Worm (Caenorhabditis elegans) whole organism, L1 larva: ENCODE measurements around the gene R02D5.7.
A peak's percentile ranks its signal among the peaks of the same experiment; 100 is the strongest.

ENCODE experiments used
- C04F5.9 ChIP-seq: sonication (generic microtip); optimal IDR thresholded peaks from 2 replicates; lab custom pipeline; 2016; ENCODE audit warnings: missing genetic modification characterization, missing compliant biosample characterization
- C34B4.2 ChIP-seq: sonication (generic microtip); optimal IDR thresholded peaks from 2 replicates; lab custom pipeline; 2017; ENCODE audit warnings: mild to moderate bottlenecking, missing genetic modification characterization, missing compliant biosample characterization
- F16B12.6 ChIP-seq: fragments of 150-350 bp; optimal IDR thresholded peaks from 2 replicates; lab custom pipeline; 2014; ENCODE audit warnings: missing biosample characterization, missing genetic modification characterization
- Y116A8C.19 ChIP-seq: sonication (generic microtip); optimal IDR thresholded peaks from 2 replicates; lab custom pipeline; 2016; ENCODE audit warnings: missing compliant biosample characterization, missing genetic modification characterization, borderline replicate concordance
- alr-1 ChIP-seq: fragments of 200-800 bp; sonication (Bioruptor generic); optimal IDR thresholded peaks from 2 replicates; lab custom pipeline; 2018; ENCODE audit warnings: borderline replicate concordance, mild to moderate bottlenecking, missing genetic modification characterization, missing compliant biosample characterization
- ama-1 ChIP-seq: fragments of 150-350 bp; optimal IDR thresholded peaks from 2 replicates; lab custom pipeline; 2014
- blmp-1 ChIP-seq: fragments of 150-350 bp; optimal IDR thresholded peaks from 2 replicates; lab custom pipeline; 2014; ENCODE audit warnings: missing biosample characterization, missing genetic modification characterization
- ceh-63 ChIP-seq: fragments of 200-800 bp; sonication (Bioruptor generic); optimal IDR thresholded peaks from 2 replicates; lab custom pipeline; 2018; ENCODE audit warnings: mild to moderate bottlenecking, missing genetic modification characterization, missing compliant biosample characterization
- ceh-82 ChIP-seq, 3 experiments: fragments of 150-350 bp in 1 of 3; sonication (generic microtip) in 2 of 3; optimal IDR thresholded peaks; 2 replicates each; lab custom pipeline; 2014 to 2017; ENCODE audit warnings: missing biosample characterization in 3 of 3, missing genetic modification characterization in 3 of 3
- ceh-88 ChIP-seq: fragments of 200-800 bp; sonication (Bioruptor generic); IDR thresholded peaks from 2 replicates; pipeline ENCODE4 v1.3.6; 2022; ENCODE audit warnings: missing genetic modification characterization, missing compliant biosample characterization
- ceh-90 ChIP-seq: sonication (generic microtip); optimal IDR thresholded peaks from 2 replicates; lab custom pipeline; 2016; ENCODE audit warnings: missing genetic modification characterization, missing compliant biosample characterization
- dpl-1 ChIP-seq, 3 experiments: fragments of 150-350 bp in 2 of 3; sonication (generic microtip) in 1 of 3; optimal IDR thresholded peaks; 2 replicates each; lab custom pipeline; 2014 to 2017; ENCODE audit warnings: missing biosample characterization in 3 of 3, missing genetic modification characterization in 3 of 3, missing genetic modification reagents in 3 of 3
- dsc-1 ChIP-seq: sonication (generic microtip); optimal IDR thresholded peaks from 2 replicates; lab custom pipeline; 2016; ENCODE audit warnings: mild to moderate bottlenecking, missing genetic modification characterization, missing compliant biosample characterization
- efl-1 ChIP-seq, 4 experiments: fragments of 150-350 bp; optimal IDR thresholded peaks in 3 of 4; peaks in 1 of 4; 1 replicate in 1 of 4; 2 replicates in 3 of 4; lab custom pipeline; 2014; ENCODE audit warnings: missing biosample characterization in 2 of 4, missing genetic modification characterization in 2 of 4, missing genetic modification reagents in 2 of 4
- elt-3 ChIP-seq, 6 experiments: fragments of 150-350 bp in 1 of 6; sonication (generic microtip); optimal IDR thresholded peaks; 2 replicates each; lab custom pipeline; 2017 to 2018; ENCODE audit warnings: missing biosample characterization in 6 of 6, missing genetic modification characterization in 6 of 6, inconsistent platforms in 1 of 6
- ets-5 ChIP-seq: fragments of 200-800 bp; sonication (Bioruptor generic); IDR thresholded peaks from 2 replicates; pipeline ENCODE4 v1.3.6; 2022; ENCODE audit warnings: missing genetic modification characterization, missing compliant biosample characterization
- fkh-8 ChIP-seq: sonication (generic microtip); optimal IDR thresholded peaks from 2 replicates; lab custom pipeline; 2016; ENCODE audit warnings: mild to moderate bottlenecking, missing genetic modification characterization, missing compliant biosample characterization
- hlh-17 ChIP-seq: fragments of 200-800 bp; sonication (Bioruptor generic); optimal IDR thresholded peaks from 2 replicates; lab custom pipeline; 2018; ENCODE audit warnings: missing genetic modification characterization, mild to moderate bottlenecking, missing compliant biosample characterization, moderate library complexity, borderline replicate concordance
- hlh-4 ChIP-seq: sonication (generic microtip); optimal IDR thresholded peaks from 2 replicates; lab custom pipeline; 2016; ENCODE audit warnings: mild to moderate bottlenecking, missing genetic modification characterization, missing compliant biosample characterization
- hpl-2 ChIP-seq: fragments of 150-350 bp; optimal IDR thresholded peaks from 2 replicates; lab custom pipeline; 2014; ENCODE audit warnings: missing biosample characterization, missing genetic modification reagents, missing genetic modification characterization
- isw-1 ChIP-seq: fragments of 200-800 bp; sonication (Bioruptor generic); IDR thresholded peaks from 2 replicates; pipeline ENCODE4 v1.3.6; 2022; ENCODE audit warnings: missing genetic modification characterization, missing compliant biosample characterization
- jun-1 ChIP-seq: fragments of 150-350 bp; optimal IDR thresholded peaks from 2 replicates; lab custom pipeline; 2014; ENCODE audit warnings: missing biosample characterization, missing genetic modification reagents, missing genetic modification characterization
- lin-15B ChIP-seq: fragments of 150-350 bp; sonication (generic microtip); optimal IDR thresholded peaks from 3 replicates; lab custom pipeline; 2014; ENCODE audit warnings: missing biosample characterization, missing genetic modification characterization
- lin-35 ChIP-seq, 2 experiments: fragments of 150-350 bp; optimal IDR thresholded peaks; 2 replicates each; lab custom pipeline; 2014; ENCODE audit warnings: missing biosample characterization in 2 of 2, missing genetic modification characterization in 2 of 2, missing genetic modification reagents in 2 of 2
- lir-3 ChIP-seq: sonication (generic microtip); optimal IDR thresholded peaks from 2 replicates; lab custom pipeline; 2016; ENCODE audit warnings: mild to moderate bottlenecking, missing genetic modification characterization, moderate library complexity, missing compliant biosample characterization; ENCODE audit not compliant: poor library complexity
- mef-2 ChIP-seq: fragments of 150-350 bp; optimal IDR thresholded peaks from 2 replicates; lab custom pipeline; 2014; ENCODE audit warnings: missing biosample characterization, missing genetic modification characterization
- nhr-20 ChIP-seq: sonication (generic microtip); optimal IDR thresholded peaks from 2 replicates; lab custom pipeline; 2016; ENCODE audit warnings: mild to moderate bottlenecking, missing genetic modification characterization, missing compliant biosample characterization
- nhr-71 ChIP-seq: sonication (generic microtip); optimal IDR thresholded peaks from 2 replicates; lab custom pipeline; 2016; ENCODE audit warnings: mild to moderate bottlenecking, missing genetic modification characterization, moderate library complexity, missing compliant biosample characterization
- nhr-77 ChIP-seq: fragments of 150-350 bp; optimal IDR thresholded peaks from 2 replicates; lab custom pipeline; 2014; ENCODE audit warnings: missing biosample characterization, missing genetic modification characterization
- nhr-84 ChIP-seq: sonication (generic microtip); optimal IDR thresholded peaks from 2 replicates; lab custom pipeline; 2017; ENCODE audit warnings: missing biosample characterization, missing genetic modification characterization
- pag-3 ChIP-seq: sonication (generic microtip); optimal IDR thresholded peaks from 2 replicates; lab custom pipeline; 2017; ENCODE audit warnings: missing genetic modification characterization, mild to moderate bottlenecking, missing compliant biosample characterization, antibody characterized with exemption, borderline replicate concordance; ENCODE audit not compliant: insufficient read depth
- rnt-1 ChIP-seq: sonication (generic microtip); optimal IDR thresholded peaks from 2 replicates; lab custom pipeline; 2016; ENCODE audit warnings: mild to moderate bottlenecking, missing genetic modification characterization, moderate library complexity, missing compliant biosample characterization
- skn-1 ChIP-seq: fragments of 150-350 bp; optimal IDR thresholded peaks from 2 replicates; lab custom pipeline; 2014; ENCODE audit warnings: missing biosample characterization, missing genetic modification characterization
- snpc-4 ChIP-seq: fragments of 150-350 bp; optimal IDR thresholded peaks from 2 replicates; lab custom pipeline; 2014; ENCODE audit warnings: missing biosample characterization, missing genetic modification characterization
- sptf-1 ChIP-seq: fragments of 150-350 bp; optimal IDR thresholded peaks from 2 replicates; lab custom pipeline; 2014; ENCODE audit warnings: missing biosample characterization, missing genetic modification characterization
- tbx-2 ChIP-seq: sonication (generic microtip); optimal IDR thresholded peaks from 2 replicates; lab custom pipeline; 2016; ENCODE audit warnings: missing genetic modification characterization, missing compliant biosample characterization
- tlp-1 ChIP-seq: fragments of 150-350 bp; optimal IDR thresholded peaks from 2 replicates; lab custom pipeline; 2014; ENCODE audit warnings: missing biosample characterization, missing genetic modification characterization
- unc-130 ChIP-seq: fragments of 150-350 bp; optimal IDR thresholded peaks from 2 replicates; lab custom pipeline; 2017; ENCODE audit warnings: missing biosample characterization, missing genetic modification characterization, inconsistent platforms
- unc-62 ChIP-seq: fragments of 150-350 bp; optimal IDR thresholded peaks from 2 replicates; lab custom pipeline; 2014; ENCODE audit warnings: missing biosample characterization, missing genetic modification reagents, missing genetic modification characterization
- unc-98 ChIP-seq: fragments of 200-800 bp; sonication (Bioruptor generic); IDR thresholded peaks from 2 replicates; pipeline ENCODE4 v1.3.6; 2022; ENCODE audit warnings: missing genetic modification characterization, missing compliant biosample characterization
- vab-15 ChIP-seq: sonication (generic microtip); optimal IDR thresholded peaks from 2 replicates; lab custom pipeline; 2017; ENCODE audit warnings: missing genotype, mild to moderate bottlenecking, missing genetic modification characterization, missing compliant biosample characterization
- xbp-1 ChIP-seq: sonication (generic microtip); optimal IDR thresholded peaks from 2 replicates; lab custom pipeline; 2016; ENCODE audit warnings: missing genetic modification characterization, missing compliant biosample characterization
- ztf-11 ChIP-seq, 2 experiments: sonication (generic microtip); optimal IDR thresholded peaks; 2 replicates each; lab custom pipeline; 2016 to 2017; ENCODE audit warnings: missing genetic modification characterization in 2 of 2, missing biosample characterization in 1 of 2, missing compliant biosample characterization in 1 of 2

The R02D5.7 gene

DNA sequence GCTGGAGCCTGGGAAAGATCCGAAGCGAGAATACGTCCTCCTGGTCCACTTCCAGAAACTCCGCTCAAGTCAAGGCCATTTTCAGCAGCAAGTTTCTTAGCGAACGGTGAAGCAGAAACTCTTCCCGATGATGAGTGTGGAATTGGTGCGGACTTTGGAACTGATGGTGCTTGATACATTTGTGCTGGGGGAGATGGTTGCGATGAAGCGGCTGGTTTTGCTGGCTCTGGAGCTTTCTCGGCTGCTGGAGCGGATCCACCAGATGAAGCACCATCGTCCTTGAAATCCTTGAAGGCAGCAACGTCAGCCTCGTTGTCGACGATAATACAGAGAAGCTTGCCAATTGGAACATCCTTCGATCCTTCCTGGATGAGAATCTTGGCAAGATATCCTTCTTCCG, 34.8 kb downstream of the R02D5.7 start:
- TF ChIP-seq ceh-88 (GFP tag; lab: Robert Waterston, UW) (no peak), pag-3 (tag; lab: Kevin White, UChicago) (no peak), xbp-1 (tag; lab: Kevin White, UChicago) (no peak), lin-15B (tag; lab: Kevin White, UChicago) (no peak), C04F5.9 (no peak), nhr-71 (tag; lab: Kevin White, UChicago) (no peak), tbx-2 (tag; lab: Kevin White, UChicago) (no peak), unc-98 (GFP tag; lab: Robert Waterston, UW) (no peak), hlh-17 (GFP tag; lab: Kevin White, UChicago) (no peak), alr-1 (tag; lab: Kevin White, UChicago) (no peak), C34B4.2 (tag; lab: Kevin White, UChicago) (no peak), blmp-1 (tag; lab: Kevin White, UChicago) (no peak), unc-130 (no peak), lir-3 (tag; lab: Kevin White, UChicago) (no peak), lin-35 (GFP tag; optimal IDR thresholded peaks at IDR 0.05; lab: Kevin White, UChicago) (no peak), Y116A8C.19 (tag; lab: Kevin White, UChicago) (no peak), jun-1 (tag; lab: Kevin White, UChicago) (no peak), sptf-1 (tag; lab: Kevin White, UChicago) (no peak)

DNA sequence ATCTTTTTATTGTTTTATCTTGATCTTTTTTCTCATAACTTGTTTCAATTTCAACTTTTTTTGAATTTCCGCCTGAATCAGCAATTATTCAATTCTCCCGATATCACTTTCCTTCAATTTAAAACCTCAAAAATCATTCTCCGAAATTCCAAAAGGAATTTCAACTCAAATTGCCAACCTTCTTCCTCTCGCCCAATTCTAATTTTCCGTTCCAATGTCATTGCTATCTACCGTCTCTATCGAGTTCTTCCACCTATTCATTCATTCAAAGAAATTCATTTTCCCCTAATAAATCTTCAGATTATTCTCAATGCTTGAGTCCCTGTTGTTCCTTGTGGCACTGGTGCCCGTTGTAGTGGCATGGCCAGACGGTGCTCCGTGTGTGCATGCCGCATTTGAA, 40.5 kb downstream of the R02D5.7 start, which contains the start of gene F23B12.4:
F23B12.4 (plus strand) TSS at position 301 of the 400 bp plus-strand sequence.
- no peak for TF ChIP-seq lin-15B (tag; lab: Kevin White, UChicago)
- TF ChIP-seq nhr-20 (tag; lab: Kevin White, UChicago): no peak
- TF ChIP-seq efl-1 (optimal IDR thresholded peaks at IDR 0.05; lab: Kevin White, UChicago): no peak
- TF ChIP-seq efl-1 (GFP tag; optimal IDR thresholded peaks at IDR 0.05 in 1 of 2; lab: Kevin White, UChicago): peak in 1 of 2 experiments; percentile 36
- TF ChIP-seq unc-98 (GFP tag; lab: Robert Waterston, UW): no peak
- TF ChIP-seq nhr-71 (tag; lab: Kevin White, UChicago): no peak
- TF ChIP-seq fkh-8 (tag; lab: Kevin White, UChicago): no peak
- no peak for TF ChIP-seq ceh-82 (tag; optimal IDR thresholded peaks at IDR 0.05; lab: Kevin White, UChicago)
- no peak for TF ChIP-seq ama-1 (lab: Kevin White, UChicago)

DNA sequence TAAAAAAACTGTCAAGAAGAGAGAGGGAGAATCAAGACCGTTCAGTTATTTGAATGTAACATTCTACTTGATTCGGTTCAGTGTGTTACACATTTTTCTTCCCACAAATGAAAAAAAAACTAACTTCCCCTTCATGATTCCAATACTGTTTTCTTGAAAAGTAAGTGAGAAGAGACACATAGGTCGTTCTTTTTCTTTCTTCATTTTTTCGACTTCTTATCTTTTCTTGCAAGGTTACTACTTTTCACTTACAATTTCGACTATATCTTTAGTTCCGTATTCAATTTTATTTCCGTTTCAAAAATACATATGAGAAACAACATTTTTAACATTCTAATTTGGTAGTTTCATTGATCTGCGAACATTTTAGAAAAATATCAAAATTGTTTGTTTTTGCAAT, 42.1 kb downstream of the R02D5.7 start:
- no peak for TF ChIP-seq vab-15 (tag; lab: Kevin White, UChicago)
- TF ChIP-seq elt-3 (tag; optimal IDR thresholded peaks at IDR 0.05; lab: Kevin White, UChicago): peak in 1 of 6 experiments; percentile 8
- TF ChIP-seq dpl-1 (GFP tag; optimal IDR thresholded peaks at IDR 0.05; lab: Kevin White, UChicago): no peak

DNA sequence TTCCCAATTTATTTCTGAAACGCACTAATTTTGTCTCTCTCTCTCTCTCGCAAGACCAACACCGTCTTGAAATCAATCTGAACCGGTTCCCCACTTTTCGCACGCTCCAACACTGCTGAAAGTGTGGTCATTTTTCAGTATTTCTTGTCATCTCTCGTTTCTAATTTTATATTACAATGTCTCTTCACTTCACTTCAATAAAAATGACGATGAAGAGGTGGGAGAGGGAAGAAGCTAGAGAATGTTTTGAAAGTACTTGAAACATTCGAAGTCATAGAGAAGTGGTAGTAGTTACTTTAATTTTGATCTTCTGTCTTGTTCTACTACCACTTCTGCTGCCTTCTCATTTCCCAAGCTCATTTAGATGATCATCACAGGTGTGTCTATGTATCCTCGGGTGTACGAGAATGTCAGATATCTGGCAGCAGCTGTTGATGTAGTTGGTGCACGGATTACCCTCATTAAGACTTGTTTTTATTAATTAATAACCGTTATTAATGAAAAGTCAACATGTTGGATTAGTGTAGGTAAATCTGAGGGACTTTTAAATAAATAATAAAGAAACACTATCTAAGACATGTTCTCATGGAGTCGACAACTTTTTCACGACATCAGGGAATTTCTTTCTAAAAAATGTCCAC, 43.1 kb downstream of the R02D5.7 start:
- TF ChIP-seq ztf-11 (tag; optimal IDR thresholded peaks at IDR 0.05; lab: Kevin White, UChicago): peak in 1 of 2 experiments; percentile 43
- TF ChIP-seq tbx-2 (tag; lab: Kevin White, UChicago): peak; percentile 38
- TF ChIP-seq ceh-90 (tag; lab: Kevin White, UChicago): no peak
- TF ChIP-seq, all 84 proteins: peak for 2

DNA sequence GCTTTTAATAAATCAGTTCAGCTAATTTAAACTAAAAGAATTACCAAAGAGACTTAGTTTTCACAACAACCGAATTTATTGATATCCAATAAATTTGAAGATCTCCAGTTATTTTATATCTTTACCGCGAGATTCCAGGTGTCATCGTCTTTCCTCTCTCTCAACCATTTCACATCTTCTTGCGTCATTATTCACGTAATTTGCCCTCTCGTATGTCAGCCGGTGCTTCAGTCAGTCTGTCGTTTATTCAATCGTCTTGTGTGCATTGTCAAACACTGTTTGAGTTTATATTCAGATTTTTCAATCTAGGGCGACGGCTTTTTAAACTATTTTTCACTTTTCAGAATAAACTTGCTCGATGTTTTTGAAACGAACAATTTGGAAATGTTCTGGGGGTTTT, 43.9 kb downstream of the R02D5.7 start:
- no peak for TF ChIP-seq isw-1 (GFP tag; lab: Robert Waterston, UW)
- TF ChIP-seq ets-5 (GFP tag; lab: Robert Waterston, UW): no peak
- TF ChIP-seq nhr-77 (tag; lab: Kevin White, UChicago): no peak
- no peak for TF ChIP-seq ceh-63 (GFP tag; lab: Kevin White, UChicago)
- no peak for TF ChIP-seq F16B12.6 (tag; lab: Kevin White, UChicago)
- TF ChIP-seq hlh-4 (tag; lab: Kevin White, UChicago): no peak
- TF ChIP-seq mef-2 (tag; lab: Kevin White, UChicago): no peak
- TF ChIP-seq unc-62 (GFP tag; lab: Kevin White, UChicago): no peak
- TF ChIP-seq dsc-1 (tag; lab: Kevin White, UChicago): no peak
- TF ChIP-seq lin-35 (GFP tag; optimal IDR thresholded peaks at IDR 0.05; lab: Kevin White, UChicago): no peak
- no peak for TF ChIP-seq elt-3 (tag; optimal IDR thresholded peaks at IDR 0.05; lab: Kevin White, UChicago)
- no peak for TF ChIP-seq lir-3 (tag; lab: Kevin White, UChicago)
- no peak for TF ChIP-seq skn-1
- TF ChIP-seq tlp-1 (tag; lab: Kevin White, UChicago): no peak
- TF ChIP-seq rnt-1 (tag; lab: Kevin White, UChicago): no peak
- no peak for TF ChIP-seq hpl-2 (GFP tag; lab: Kevin White, UChicago)
- TF ChIP-seq snpc-4 (tag; lab: Kevin White, UChicago): no peak
- no peak for TF ChIP-seq nhr-84
